Worm (Caenorhabditis elegans) whole organism, midembryonic: ENCODE results near the gene set-1.

Experiments used
- flt-1 ChIP-seq: fragments of 200-800 bp; sonication (Bioruptor generic); IDR thresholded peaks from 2 replicates; pipeline ENCODE4 v1.3.6; 2022; ENCODE audit warnings: missing genetic modification characterization, missing compliant biosample characterization
- med-1 ChIP-seq: sonication (generic microtip); optimal IDR thresholded peaks from 2 replicates; lab custom pipeline; 2017; ENCODE audit warnings: missing genetic modification characterization, mild to moderate bottlenecking, missing compliant biosample characterization, antibody characterized with exemption, missing genetic modification reagents; ENCODE audit not compliant: insufficient read depth

DNA sequence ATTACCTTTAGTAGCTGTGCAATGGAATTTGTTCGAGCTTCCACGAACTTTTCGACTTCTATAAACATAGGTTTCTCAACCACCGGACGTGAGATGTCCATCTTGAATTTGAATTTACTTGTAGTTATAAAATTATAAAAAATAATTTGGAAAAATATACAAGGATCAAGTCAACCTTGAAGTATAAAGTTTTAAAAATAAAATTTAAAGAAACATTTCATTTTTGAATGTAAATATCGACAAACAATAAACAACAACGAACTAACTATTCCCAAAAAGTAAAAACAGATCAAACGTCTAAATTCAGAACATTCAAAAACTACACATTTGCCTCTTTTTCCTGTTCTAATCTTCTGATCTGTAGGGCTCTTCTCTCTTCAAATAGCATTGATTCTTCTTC lies 21.3 kb downstream of the set-1 start, which contains the start of gene popl-1:
- TF ChIP-seq med-1 (GFP tag; lab: Kevin White, UChicago) (no peak), flt-1 (GFP tag; lab: Robert Waterston, UW) (no peak)
